Fruit fly (Drosophila melanogaster) whole organism: ENCODE measurements around the gene REPTOR.
A peak's percentile ranks its signal among the peaks of the same experiment; 100 is the strongest.

Source experiments
- CG8478 ChIP-seq: fragments of >200 bp; optimal IDR thresholded peaks from 2 replicates; lab custom pipeline; 2018; ENCODE audit warnings: inconsistent platforms
- usp ChIP-seq: fragments of >200 bp; optimal IDR thresholded peaks from 2 replicates; lab custom pipeline; 2017; ENCODE audit warnings: missing biosample characterization, missing genetic modification characterization, mixed read lengths

DNA sequence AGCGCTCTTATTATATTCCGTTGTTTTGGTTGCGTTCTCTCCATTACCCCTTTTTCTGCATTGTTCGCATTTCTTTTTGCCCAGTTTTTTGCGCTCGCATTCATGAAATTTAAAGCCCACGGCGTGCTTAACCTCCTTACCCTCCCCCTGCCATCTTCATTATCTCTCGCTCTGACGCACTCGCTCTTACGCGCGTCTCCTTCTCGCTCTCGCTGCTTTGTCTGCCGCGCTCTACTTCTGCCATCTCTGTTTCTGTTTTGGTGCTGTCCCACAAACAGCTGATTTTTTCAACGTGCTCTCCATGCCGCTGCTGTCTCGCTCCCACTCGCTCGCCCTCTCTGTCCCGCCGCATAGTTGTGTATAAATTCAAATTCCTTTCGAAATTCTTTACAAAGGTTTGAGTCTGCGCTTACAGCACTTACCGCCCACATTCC is 3.8 kb upstream of the REPTOR start:
- peak; percentile 55 for TF ChIP-seq CG8478 (lab: Kevin White, UChicago)
- no peak for TF ChIP-seq usp (GFP tag; lab: Kevin White, UChicago)
